Fruit fly (Drosophila melanogaster): ENCODE results near the gene CG46306.

CG46306 gene

dm6 chrX:16833097-16833496 lies 2.2 kb downstream of the CG46306 start (continued):
- peak; percentile 66 for TF ChIP-seq org-1 (GFP tag; optimal IDR thresholded peaks at IDR 0.05)
- peak; percentile 51 for TF ChIP-seq CG12236 (GFP tag; optimal IDR thresholded peaks at IDR 0.05)
- no peak for TF ChIP-seq chm (GFP tag; IDR thresholded peaks at IDR 0.05)
- peak; percentile 85 for TF ChIP-seq CG2678 (tag; optimal IDR thresholded peaks at IDR 0.05)
- TF ChIP-seq CG3281 (GFP tag; optimal IDR thresholded peaks at IDR 0.05), result peak; percentile 6
- peak; percentile 68 for TF ChIP-seq ewg (GFP tag; optimal IDR thresholded peaks at IDR 0.05)
- TF ChIP-seq CG16815 (GFP tag; optimal IDR thresholded peaks at IDR 0.05), result peak; percentile 24
- TF ChIP-seq gcm (GFP tag; optimal IDR thresholded peaks at IDR 0.05), result peak; percentile 61
- peak; percentile 51; the same call in 1 of the 3 replicates for TF ChIP-seq ase (GFP tag; IDR thresholded peaks at IDR 0.05)
- peak; percentile 69; the same call in 2 of the 3 replicates for TF ChIP-seq croc (GFP tag; conservative IDR thresholded peaks at IDR 0.05)
- peak; percentile 50 for TF ChIP-seq CG1233 (GFP tag; optimal IDR thresholded peaks at IDR 0.05)
- TF ChIP-seq CG9727 (GFP tag; optimal IDR thresholded peaks at IDR 0.05), result peak; percentile 67
- peak; percentile 80; the same call in 2 of the 3 replicates for TF ChIP-seq otp (GFP tag; IDR thresholded peaks at IDR 0.05)
- peak; percentile 62 for TF ChIP-seq Atf3 (GFP tag; optimal IDR thresholded peaks at IDR 0.05)
- TF ChIP-seq klu (GFP tag; IDR thresholded peaks at IDR 0.05), result no peak
- TF ChIP-seq CG1602 (GFP tag; optimal IDR thresholded peaks at IDR 0.05), result peak; percentile 67
- TF ChIP-seq CG11695 (GFP tag; IDR thresholded peaks at IDR 0.05), result peak; percentile 61; the same call in 2 of the 3 replicates
- TF ChIP-seq yki (optimal IDR thresholded peaks at IDR 0.05), result no peak
- no peak for TF ChIP-seq pzg (GFP tag; optimal IDR thresholded peaks at IDR 0.05)
- peak; percentile 52 for TF ChIP-seq twi (tag; optimal IDR thresholded peaks at IDR 0.05)
- no peak for TF ChIP-seq bowl (GFP tag; IDR thresholded peaks at IDR 0.05)
- no peak for TF ChIP-seq amos (GFP tag; IDR thresholded peaks at IDR 0.05; ENCODE audit: partially characterized antibody)
- no peak for TF ChIP-seq ash1 (GFP tag; optimal IDR thresholded peaks at IDR 0.05)
- no peak for TF ChIP-seq mirr (GFP tag; optimal IDR thresholded peaks at IDR 0.05)
- peak; percentile 61 for TF ChIP-seq ems (GFP tag; optimal IDR thresholded peaks at IDR 0.05)
- TF ChIP-seq CG4360 (GFP tag; IDR thresholded peaks at IDR 0.05), result peak; percentile 37; the same call in 1 of the 2 replicates
- no peak for TF ChIP-seq sc (optimal IDR thresholded peaks at IDR 0.05)
- peak; percentile 68 for TF ChIP-seq sc (GFP tag; optimal IDR thresholded peaks at IDR 0.05)
- peak; percentile 50; the same call in 1 of the 2 replicates for TF ChIP-seq Nf-YA (GFP tag; IDR thresholded peaks at IDR 0.05)
- TF ChIP-seq aop (GFP tag; IDR thresholded peaks at IDR 0.05), result 0 out of 2 replicates have a peak, but pooled peaks have one; percentile 39
- peak; percentile 31 for TF ChIP-seq kay (GFP tag; optimal IDR thresholded peaks at IDR 0.05)
- no peak for TF ChIP-seq hb (GFP tag; IDR thresholded peaks at IDR 0.05; ENCODE audit: partially characterized antibody)
- peak; percentile 44 for TF ChIP-seq CG10462 (GFP tag; optimal IDR thresholded peaks at IDR 0.05)
- peak; percentile 68 for TF ChIP-seq CG11456 (GFP tag; IDR thresholded peaks at IDR 0.05)
- TF ChIP-seq cg (GFP tag; optimal IDR thresholded peaks at IDR 0.05), result no peak
- peak; percentile 57 for TF ChIP-seq CG2202 (tag; optimal IDR thresholded peaks at IDR 0.05)
- TF ChIP-seq CG3163 (GFP tag; optimal IDR thresholded peaks at IDR 0.05), result peak; percentile 2
- peak; percentile 70 for TF ChIP-seq D19A (tag; optimal IDR thresholded peaks at IDR 0.05)
- peak; percentile 84 for TF ChIP-seq gem (tag; optimal IDR thresholded peaks at IDR 0.05)
- TF ChIP-seq maf-S (GFP tag; optimal IDR thresholded peaks at IDR 0.05), result peak; percentile 33
- peak; percentile 87 for TF ChIP-seq Sox102F (GFP tag; optimal IDR thresholded peaks at IDR 0.05)
- TF ChIP-seq Hmx (GFP tag; optimal IDR thresholded peaks at IDR 0.05), result no peak
- peak; percentile 61 for TF ChIP-seq Chrac-16 (GFP tag; optimal IDR thresholded peaks at IDR 0.05)
- TF ChIP-seq so (GFP tag; IDR thresholded peaks at IDR 0.05), result peak; percentile 82; the same call in 2 of the 3 replicates
- TF ChIP-seq HmgD (GFP tag; optimal IDR thresholded peaks at IDR 0.05), result peak; percentile 7
- no peak for TF ChIP-seq nerfin-2 (GFP tag; IDR thresholded peaks at IDR 0.05; ENCODE audit: partially characterized antibody)
- peak; percentile 42 for TF ChIP-seq CG4854 (GFP tag; optimal IDR thresholded peaks at IDR 0.05)
- TF ChIP-seq CG18476 (GFP tag; optimal IDR thresholded peaks at IDR 0.05), result peak; percentile 60
- TF ChIP-seq Taf1 (GFP tag; IDR thresholded peaks at IDR 0.05), result no peak
- TF ChIP-seq Hr78 (GFP tag; optimal IDR thresholded peaks at IDR 0.05), result peak in 1 of 2 experiments; percentile 61
- TF ChIP-seq CG30403 (GFP tag; optimal IDR thresholded peaks at IDR 0.05), result peak; percentile 74
- TF ChIP-seq Hr39 (optimal IDR thresholded peaks at IDR 0.05), result no peak

Measured in whole organism, embryonic.